Worm (Caenorhabditis elegans): ENCODE data around the gene Y116A8C.49.

DNA sequence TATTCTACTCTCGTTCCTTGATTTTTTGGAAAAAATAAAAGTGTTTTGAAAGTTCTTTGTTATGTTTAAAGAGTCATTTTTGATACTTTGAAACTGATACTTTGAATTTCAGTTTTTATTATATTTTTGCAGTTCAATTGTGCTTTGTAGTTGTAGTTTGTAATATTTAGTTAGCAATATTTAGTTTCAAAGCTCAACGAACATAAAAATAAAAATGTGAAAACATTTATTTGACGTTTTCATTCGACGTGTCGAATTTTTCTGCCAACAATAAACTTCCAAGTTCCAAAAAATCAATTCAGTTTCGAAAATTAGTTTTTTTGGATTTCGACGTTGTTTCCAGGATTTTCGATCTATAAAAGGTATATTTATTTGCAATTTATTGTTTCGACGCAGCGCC is 10.9 kb downstream of the Y116A8C.49 start, which contains the start of gene nep-23:
- no peak for TF ChIP-seq nhr-129 (tag; optimal IDR thresholded peaks at IDR 0.05)
- TF ChIP-seq zag-1 (tag; optimal IDR thresholded peaks at IDR 0.05): no peak
- no peak for TF ChIP-seq ama-1 (optimal IDR thresholded peaks at IDR 0.05)
- no peak for TF ChIP-seq mdl-1 (tag; optimal IDR thresholded peaks at IDR 0.05)
- TF ChIP-seq nhr-23 (tag; optimal IDR thresholded peaks at IDR 0.05): no peak
- no peak for TF ChIP-seq elt-3 (tag; optimal IDR thresholded peaks at IDR 0.05)
- no peak for TF ChIP-seq unc-62 (GFP tag; optimal IDR thresholded peaks at IDR 0.05)
- no peak for TF ChIP-seq lin-39 (tag; optimal IDR thresholded peaks at IDR 0.05)
- no peak for TF ChIP-seq unc-39 (tag; optimal IDR thresholded peaks at IDR 0.05)
